Fruit fly (Drosophila melanogaster): ENCODE data around the gene Srp54k.

Gene Srp54k

dm6 chr3L:5136123-5136522, 16.4 kb upstream of the Srp54k start, which contains the start of the genes CG10674 and CG4611 (continued):
- TF ChIP-seq CG4424 (GFP tag; optimal IDR thresholded peaks at IDR 0.05) (no peak), insv (GFP tag; optimal IDR thresholded peaks at IDR 0.05) (peak in 1 of 2 experiments; percentile 84), CG10959 (GFP tag; IDR thresholded peaks at IDR 0.05) (no peak), kay (GFP tag; optimal IDR thresholded peaks at IDR 0.05) (no peak), CG5180 (GFP tag; optimal IDR thresholded peaks at IDR 0.05) (no peak), CG34422 (GFP tag; IDR thresholded peaks at IDR 0.05) (peak; percentile 33; the same call in 1 of the 3 replicates), CG4617 (GFP tag; optimal IDR thresholded peaks at IDR 0.05; ENCODE audit: borderline replicate concordance) (peak; percentile 75), ranshi (GFP tag; IDR thresholded peaks at IDR 0.05) (no peak), corto (GFP tag; optimal IDR thresholded peaks at IDR 0.05) (no peak), kah (GFP tag; optimal IDR thresholded peaks at IDR 0.05) (no peak), schlank (tag; optimal IDR thresholded peaks at IDR 0.05) (no peak), nom (GFP tag; optimal IDR thresholded peaks at IDR 0.05) (no peak), B-H1 (GFP tag; IDR thresholded peaks at IDR 0.05) (no peak), HHEX (GFP tag; optimal IDR thresholded peaks at IDR 0.05) (no peak), hkb (optimal IDR thresholded peaks at IDR 0.05) (no peak), hkb (GFP tag; IDR thresholded peaks at IDR 0.05) (no peak), NfI (GFP tag; optimal IDR thresholded peaks at IDR 0.05) (no peak)

- TF ChIP-seq CG18476 (GFP tag; optimal IDR thresholded peaks at IDR 0.05) (peak; percentile 99), Tbp (GFP tag; optimal IDR thresholded peaks at IDR 0.05) (no peak), crp (GFP tag; optimal IDR thresholded peaks at IDR 0.05) (peak; percentile 95 to 96), CG13775 (GFP tag; optimal IDR thresholded peaks at IDR 0.05) (peak; percentile 100), Dad (GFP tag; optimal IDR thresholded peaks at IDR 0.05) (peak; percentile 98), odd (GFP tag; optimal IDR thresholded peaks at IDR 0.05) (peak; percentile 99), GATAe (GFP tag; conservative IDR thresholded peaks at IDR 0.05) (peak; percentile 100), CG8924 (tag; optimal IDR thresholded peaks at IDR 0.05) (peak; percentile 99), CG7271 (tag; optimal IDR thresholded peaks at IDR 0.05) (peak; percentile 100), croc (GFP tag; conservative IDR thresholded peaks at IDR 0.05) (peak; percentile 100), seq (GFP tag; IDR thresholded peaks at IDR 0.05) (peak; percentile 100), CG7372 (GFP tag; IDR thresholded peaks at IDR 0.05) (peak; percentile 100), Hr51 (GFP tag; optimal IDR thresholded peaks at IDR 0.05) (peak; percentile 100), ab (GFP tag; optimal IDR thresholded peaks at IDR 0.05) (peak; percentile 99), Opbp (GFP tag; IDR thresholded peaks at IDR 0.05; ENCODE audit: partially characterized antibody) (peak; percentile 45; the same call in 1 of the 3 replicates), fu2 (GFP tag; optimal IDR thresholded peaks at IDR 0.05) (peak; percentile 100), CHES-1-like (GFP tag; optimal IDR thresholded peaks at IDR 0.05) (peak; percentile 99), CkIIα-i1 (GFP tag; IDR thresholded peaks at IDR 0.05) (peak; percentile 99), CG34376 (GFP tag; optimal IDR thresholded peaks at IDR 0.05) (peak; percentile 99), Fer2 (tag; optimal IDR thresholded peaks at IDR 0.05) (peak; percentile 99), Sox100B (GFP tag; optimal IDR thresholded peaks at IDR 0.05) (peak; percentile 98), sd (tag; optimal IDR thresholded peaks at IDR 0.05) (peak; percentile 97), lab (GFP tag; optimal IDR thresholded peaks at IDR 0.05) (peak; percentile 100), CG8290 (GFP tag; optimal IDR thresholded peaks at IDR 0.05) (peak; percentile 99), CG8290 (tag; optimal IDR thresholded peaks at IDR 0.05) (peak; percentile 98 to 99), CG10366 (GFP tag; IDR thresholded peaks at IDR 0.05) (peak; percentile 100), CG7839 (tag; optimal IDR thresholded peaks at IDR 0.05) (peak; percentile 100), CG17829 (tag; optimal IDR thresholded peaks at IDR 0.05) (peak; percentile 99), Optix (GFP tag; IDR thresholded peaks at IDR 0.05) (peak; percentile 100), BEAF-32 (GFP tag; optimal IDR thresholded peaks at IDR 0.05) (peak; percentile 54), wek (GFP tag; optimal IDR thresholded peaks at IDR 0.05) (peak; percentile 96), otp (GFP tag; IDR thresholded peaks at IDR 0.05) (peak; percentile 100), fd96Cb (tag; optimal IDR thresholded peaks at IDR 0.05) (peak; percentile 100)
These were observed 13.2 kb upstream of the Srp54k start, which contains the start of the genes Tcs5 and CHMP2B for dm6 chr3L:5139312-5139711. Gene Tcs5 (minus strand): TSS chr3L:5139395. Gene CHMP2B (plus strand): TSS chr3L:5139619.

Measured in whole organism, embryonic.